Worm (Caenorhabditis elegans) whole organism, L4 larva: ENCODE results near the gene Y49E10.27.

Source experiments
- F37D6.2 ChIP-seq: sonication (generic microtip); optimal IDR thresholded peaks from 2 replicates; lab custom pipeline; 2016; ENCODE audit warnings: mild to moderate bottlenecking, missing genetic modification characterization, missing compliant biosample characterization
- T26A8.4 ChIP-seq: fragments of 200-800 bp; sonication (Bioruptor generic); IDR thresholded peaks from 2 replicates; pipeline ENCODE4 v1.3.6; 2022; ENCODE audit warnings: missing genetic modification characterization, missing compliant biosample characterization
- Y48G9A.11 ChIP-seq: fragments of 200-800 bp; sonication (Bioruptor generic); IDR thresholded peaks from 2 replicates; pipeline ENCODE4 v1.3.6; 2022; ENCODE audit warnings: missing genetic modification reagents, missing genetic modification characterization, missing compliant biosample characterization
- aha-1 ChIP-seq: fragments of 150-350 bp; peaks from one replicate; lab custom pipeline; 2014; ENCODE audit warnings: missing biosample characterization, missing genetic modification characterization
- aly-2 ChIP-seq: sonication (generic microtip); optimal IDR thresholded peaks from 2 replicates; lab custom pipeline; 2018; ENCODE audit warnings: missing biosample characterization, missing genetic modification characterization
- ceh-20 ChIP-seq: fragments of 200-800 bp; sonication (Bioruptor generic); IDR thresholded peaks from 2 replicates; pipeline ENCODE4 v1.3.6; 2022; ENCODE audit warnings: missing genetic modification reagents, missing genetic modification characterization, missing compliant biosample characterization
- ceh-32 ChIP-seq: sonication (generic microtip); optimal IDR thresholded peaks from 2 replicates; lab custom pipeline; 2016; ENCODE audit warnings: mild to moderate bottlenecking, missing genetic modification characterization, missing compliant biosample characterization; ENCODE audit not compliant: poor library complexity
- ceh-44 ChIP-seq: fragments of 200-800 bp; sonication (Bioruptor generic); IDR thresholded peaks from 2 replicates; pipeline ENCODE4 v1.3.6; 2022; ENCODE audit warnings: missing genetic modification reagents, missing genetic modification characterization, missing compliant biosample characterization
- ceh-82 ChIP-seq: sonication (generic microtip); optimal IDR thresholded peaks from 2 replicates; lab custom pipeline; 2017; ENCODE audit warnings: missing biosample characterization, missing genetic modification characterization
- ces-1 ChIP-seq: fragments of 150-350 bp; sonication (generic microtip); optimal IDR thresholded peaks from 4 replicates; lab custom pipeline; 2014; ENCODE audit warnings: missing biosample characterization, missing genetic modification reagents, missing genetic modification characterization
- daf-16 ChIP-seq, 3 experiments: sonication (generic microtip); optimal IDR thresholded peaks; 2 replicates each; lab custom pipeline; 2016 to 2017; ENCODE audit warnings: missing genetic modification characterization in 3 of 3, missing genetic modification reagents in 3 of 3, mild to moderate bottlenecking in 2 of 3, missing compliant biosample characterization in 2 of 3, missing biosample characterization in 1 of 3, moderate library complexity in 1 of 3
- daf-19 ChIP-seq: fragments of 200-800 bp; sonication (Bioruptor generic); conservative IDR thresholded peaks from 2 replicates; pipeline ENCODE4 v1.3.6; 2022; ENCODE audit warnings: missing genetic modification characterization, missing compliant biosample characterization
- daf-8 ChIP-seq: fragments of 200-800 bp; sonication (Bioruptor generic); IDR thresholded peaks from 2 replicates; pipeline ENCODE4 v1.3.6; 2022; ENCODE audit warnings: missing genetic modification characterization, missing compliant biosample characterization
- dmd-6 ChIP-seq: fragments of 200-800 bp; sonication (Bioruptor generic); IDR thresholded peaks from 2 replicates; pipeline ENCODE4 v1.3.6; 2022; ENCODE audit warnings: missing genetic modification reagents, missing genetic modification characterization, missing compliant biosample characterization
- duxl-1 ChIP-seq: sonication (generic microtip); optimal IDR thresholded peaks from 2 replicates; lab custom pipeline; 2016; ENCODE audit warnings: mild to moderate bottlenecking, missing genetic modification characterization, moderate library complexity, missing compliant biosample characterization; ENCODE audit not compliant: poor library complexity
- dve-1 ChIP-seq: sonication (generic microtip); optimal IDR thresholded peaks from 2 replicates; lab custom pipeline; 2017; ENCODE audit warnings: antibody characterized with exemption, mild to moderate bottlenecking, missing genetic modification characterization, missing compliant biosample characterization; ENCODE audit not compliant: insufficient read depth
- egl-27 ChIP-seq: sonication (generic microtip); optimal IDR thresholded peaks from 3 replicates; lab custom pipeline; 2017; ENCODE audit warnings: missing biosample characterization, missing genetic modification reagents, missing genetic modification characterization
- egl-43 ChIP-seq: fragments of 200-800 bp; sonication (Bioruptor generic); IDR thresholded peaks from 2 replicates; pipeline ENCODE4 v1.3.6; 2022; ENCODE audit warnings: missing genetic modification reagents, missing genetic modification characterization, missing compliant biosample characterization
- fkh-10 ChIP-seq: fragments of 150-350 bp; optimal IDR thresholded peaks from 2 replicates; lab custom pipeline; 2014; ENCODE audit warnings: missing biosample characterization, missing genetic modification reagents, missing genetic modification characterization
- fos-1 ChIP-seq: fragments of 150-350 bp; optimal IDR thresholded peaks from 2 replicates; lab custom pipeline; 2014; ENCODE audit warnings: missing biosample characterization, missing genetic modification characterization
- hif-1 ChIP-seq, 2 experiments: sonication (generic microtip); optimal IDR thresholded peaks; 2 replicates each; lab custom pipeline; 2016 to 2017; ENCODE audit warnings: missing compliant biosample characterization in 2 of 2, missing genetic modification characterization in 2 of 2, missing genetic modification reagents in 2 of 2, missing genotype in 2 of 2, mild to moderate bottlenecking in 1 of 2
- hlh-11 ChIP-seq: fragments of 200-800 bp; sonication (Bioruptor generic); optimal IDR thresholded peaks from 2 replicates; lab custom pipeline; 2018; ENCODE audit warnings: mild to moderate bottlenecking, missing genetic modification characterization, missing compliant biosample characterization
- jun-1 ChIP-seq: fragments of 150-350 bp; optimal IDR thresholded peaks from 2 replicates; lab custom pipeline; 2014; ENCODE audit warnings: missing biosample characterization, missing genetic modification reagents, missing genetic modification characterization
- lin-1 ChIP-seq: fragments of 200-800 bp; sonication (Bioruptor generic); IDR thresholded peaks from 2 replicates; pipeline ENCODE4 v1.3.6; 2022; ENCODE audit warnings: missing genetic modification reagents, missing genetic modification characterization, missing compliant biosample characterization
- lin-15B ChIP-seq: fragments of 150-350 bp; sonication (generic microtip); optimal IDR thresholded peaks from 3 replicates; lab custom pipeline; 2014; ENCODE audit warnings: missing biosample characterization, missing genetic modification characterization
- lin-29 ChIP-seq: fragments of 200-800 bp; sonication (Bioruptor generic); IDR thresholded peaks from 2 replicates; pipeline ENCODE4 v1.3.6; 2022; ENCODE audit warnings: missing genetic modification reagents, missing genetic modification characterization, missing compliant biosample characterization
- lin-38 ChIP-seq: fragments of 200-800 bp; sonication (Bioruptor generic); IDR thresholded peaks from 2 replicates; pipeline ENCODE4 v1.3.6; 2022; ENCODE audit warnings: missing genetic modification reagents, missing genetic modification characterization, missing compliant biosample characterization
- madf-5 ChIP-seq, 2 experiments: fragments of 200-800 bp; sonication (Bioruptor generic); IDR thresholded peaks; 2 replicates each; pipeline ENCODE4 v1.3.6; 2022; ENCODE audit warnings: missing compliant biosample characterization in 2 of 2, missing genetic modification characterization in 2 of 2
- mep-1 ChIP-seq: fragments of 150-350 bp; sonication (generic microtip); optimal IDR thresholded peaks from 3 replicates; lab custom pipeline; 2014; ENCODE audit warnings: missing biosample characterization, missing genetic modification characterization
- mxl-2 ChIP-seq: fragments of 200-800 bp; sonication (Bioruptor generic); conservative IDR thresholded peaks from 2 replicates; pipeline ENCODE4 v1.3.6; 2022; ENCODE audit warnings: missing genetic modification reagents, missing genetic modification characterization, missing compliant biosample characterization
- nhr-10 ChIP-seq: fragments of 150-350 bp; optimal IDR thresholded peaks from 2 replicates; lab custom pipeline; 2014; ENCODE audit warnings: missing biosample characterization, missing genetic modification characterization
- nhr-111 ChIP-seq: fragments of 200-800 bp; sonication (Bioruptor generic); optimal IDR thresholded peaks from 2 replicates; lab custom pipeline; 2018; ENCODE audit warnings: mild to moderate bottlenecking, missing genetic modification characterization, missing compliant biosample characterization
- nhr-28 ChIP-seq: fragments of 150-350 bp; optimal IDR thresholded peaks from 2 replicates; lab custom pipeline; 2014; ENCODE audit warnings: missing biosample characterization, missing genetic modification characterization
- php-3 ChIP-seq: fragments of 200-800 bp; sonication (Bioruptor generic); IDR thresholded peaks from 2 replicates; pipeline ENCODE4 v1.3.6; 2022; ENCODE audit warnings: missing genetic modification reagents, missing genetic modification characterization, missing compliant biosample characterization
- pqm-1 ChIP-seq: sonication (generic microtip); optimal IDR thresholded peaks from 2 replicates; lab custom pipeline; 2017; ENCODE audit warnings: missing biosample characterization, missing genetic modification characterization
- rbr-2 ChIP-seq: sonication (generic microtip); optimal IDR thresholded peaks from 2 replicates; lab custom pipeline; 2016; ENCODE audit warnings: missing genotype, missing genetic modification characterization, missing compliant biosample characterization
- saeg-2 ChIP-seq: fragments of 200-800 bp; sonication (Bioruptor generic); IDR thresholded peaks from 2 replicates; pipeline ENCODE4 v1.3.6; 2022; ENCODE audit warnings: missing genetic modification reagents, missing genetic modification characterization, missing compliant biosample characterization
- set-16 ChIP-seq: fragments of 200-800 bp; sonication (Bioruptor generic); IDR thresholded peaks from 2 replicates; pipeline ENCODE4 v1.3.6; 2022; ENCODE audit warnings: missing genetic modification reagents, missing genetic modification characterization, missing compliant biosample characterization
- spr-1 ChIP-seq: sonication (generic microtip); optimal IDR thresholded peaks from 2 replicates; lab custom pipeline; 2016; ENCODE audit warnings: mild to moderate bottlenecking, missing genetic modification characterization, missing compliant biosample characterization
- unc-62 ChIP-seq, 3 experiments: fragments of 150-350 bp in 1 of 3; sonication (generic microtip); optimal IDR thresholded peaks in 2 of 3; peaks in 1 of 3; 1 replicate in 1 of 3; 2 replicates in 2 of 3; lab custom pipeline; 2014 to 2017; ENCODE audit warnings: missing biosample characterization in 3 of 3, missing genetic modification characterization in 3 of 3, missing genetic modification reagents in 3 of 3, missing genotype in 1 of 3
- zag-1 ChIP-seq: fragments of 150-350 bp; optimal IDR thresholded peaks from 2 replicates; lab custom pipeline; 2014; ENCODE audit warnings: missing biosample characterization, missing genetic modification characterization
- zfp-3 ChIP-seq: fragments of 200-800 bp; sonication (Bioruptor generic); conservative IDR thresholded peaks from 2 replicates; pipeline ENCODE4 v1.3.6; 2022; ENCODE audit warnings: missing genetic modification reagents, missing genetic modification characterization, missing compliant biosample characterization
- zip-11 ChIP-seq: fragments of 200-800 bp; sonication (Bioruptor generic); IDR thresholded peaks from 2 replicates; pipeline ENCODE4 v1.3.6; 2022; ENCODE audit warnings: missing genetic modification characterization, missing compliant biosample characterization
- zip-2 ChIP-seq: fragments of 150-350 bp; optimal IDR thresholded peaks from 2 replicates; lab custom pipeline; 2014; ENCODE audit warnings: missing biosample characterization, missing genetic modification characterization

The Y49E10.27 gene

ce11 chrIII:12437020-12437419 lies 2.8 kb downstream of the Y49E10.27 start:
- peak; percentile 95 for TF ChIP-seq aha-1 (tag; lab: Kevin White, UChicago)
- TF ChIP-seq spr-1 = no peak
- TF ChIP-seq zip-11 (GFP tag; lab: Robert Waterston, UW) = no peak
- no peak for TF ChIP-seq mxl-2

- TF ChIP-seq nhr-111 (GFP tag; lab: Kevin White, UChicago) (no peak), set-16 (GFP tag; lab: Robert Waterston, UW) (peak; percentile 81)
- TF ChIP-seq, all 104 proteins: peak for 1
These were observed 4.9 kb downstream of the Y49E10.27 start for ce11 chrIII:12439056-12439455.

- TF ChIP-seq zfp-3 = no peak
- no peak for TF ChIP-seq egl-27
- TF ChIP-seq pqm-1 (tag; lab: Kevin White, UChicago) = no peak
- no peak for TF ChIP-seq lin-38 (GFP tag; lab: Robert Waterston, UW)
- TF ChIP-seq lin-15B (tag; lab: Kevin White, UChicago) = no peak
- TF ChIP-seq nhr-111 (GFP tag; lab: Kevin White, UChicago) = no peak
- TF ChIP-seq ceh-44 (GFP tag; lab: Robert Waterston, UW) = no peak
- no peak for TF ChIP-seq ceh-32 (tag; lab: Kevin White, UChicago)
- no peak for TF ChIP-seq dve-1 (tag; lab: Kevin White, UChicago)
- TF ChIP-seq T26A8.4 = no peak
- no peak for TF ChIP-seq hlh-11 (tag; lab: Kevin White, UChicago)
- TF ChIP-seq zip-2 (tag; lab: Kevin White, UChicago) = no peak
- no peak for TF ChIP-seq fkh-10
- TF ChIP-seq set-16 (GFP tag; lab: Robert Waterston, UW) = no peak
- no peak for TF ChIP-seq aly-2 (tag; lab: Kevin White, UChicago)
- TF ChIP-seq duxl-1 (tag; lab: Kevin White, UChicago) = no peak
- no peak for TF ChIP-seq lin-29 (GFP tag; lab: Robert Waterston, UW)
- TF ChIP-seq unc-62 (GFP tag; optimal IDR thresholded peaks at IDR 0.05 in 1 of 2; lab: Kevin White, UChicago) = no peak
- no peak for TF ChIP-seq unc-62 (tag; optimal IDR thresholded peaks at IDR 0.05; lab: Kevin White, UChicago)
- TF ChIP-seq fos-1 = no peak
- no peak for TF ChIP-seq daf-19
These were observed 9.7 kb downstream of the Y49E10.27 start for ce11 chrIII:12443880-12444279.

- no peak for TF ChIP-seq fos-1
- TF ChIP-seq ces-1 (GFP tag; lab: Kevin White, UChicago) = no peak
- no peak for TF ChIP-seq madf-5 (GFP tag; IDR thresholded peaks at IDR 0.05; lab: Robert Waterston, UW)
- peak; percentile 64 for TF ChIP-seq php-3 (GFP tag; lab: Robert Waterston, UW)
- TF ChIP-seq dmd-6 (GFP tag; lab: Robert Waterston, UW) = peak; percentile 73
- TF ChIP-seq ceh-82 (tag; lab: Kevin White, UChicago) = no peak
- no peak for TF ChIP-seq lin-15B (tag; lab: Kevin White, UChicago)
- peak; percentile 48 for TF ChIP-seq hlh-11 (tag; lab: Kevin White, UChicago)
- TF ChIP-seq lin-1 (GFP tag; lab: Robert Waterston, UW) = no peak
- peak; percentile 28 for TF ChIP-seq nhr-28 (tag; lab: Kevin White, UChicago)
- no peak for TF ChIP-seq F37D6.2 (tag; lab: Kevin White, UChicago)
- no peak for TF ChIP-seq Y48G9A.11 (GFP tag; lab: Robert Waterston, UW)
- TF ChIP-seq daf-8 (GFP tag; lab: Robert Waterston, UW) = no peak
- TF ChIP-seq dve-1 (tag; lab: Kevin White, UChicago) = peak; percentile 27
- TF ChIP-seq zip-2 (tag; lab: Kevin White, UChicago) = no peak
- TF ChIP-seq unc-62 (GFP tag; optimal IDR thresholded peaks at IDR 0.05 in 1 of 2; lab: Kevin White, UChicago) = peak in 1 of 2 experiments; percentile 32
- TF ChIP-seq unc-62 (tag; optimal IDR thresholded peaks at IDR 0.05; lab: Kevin White, UChicago) = no peak
- TF ChIP-seq nhr-10 (tag; lab: Kevin White, UChicago) = no peak
- TF ChIP-seq rbr-2 (tag; lab: Kevin White, UChicago) = no peak
- no peak for TF ChIP-seq aly-2 (tag; lab: Kevin White, UChicago)
- TF ChIP-seq duxl-1 (tag; lab: Kevin White, UChicago) = no peak
- TF ChIP-seq set-16 (GFP tag; lab: Robert Waterston, UW) = no peak
- TF ChIP-seq T26A8.4 = no peak
- TF ChIP-seq zag-1 (tag; lab: Kevin White, UChicago) = no peak
- TF ChIP-seq daf-16 (GFP tag; optimal IDR thresholded peaks at IDR 0.05; lab: Kevin White, UChicago) = no peak
- TF ChIP-seq daf-16 (tag; optimal IDR thresholded peaks at IDR 0.05; lab: Kevin White, UChicago) = peak; percentile 38
- TF ChIP-seq saeg-2 (GFP tag; lab: Robert Waterston, UW) = no peak
- TF ChIP-seq egl-43 (GFP tag; lab: Robert Waterston, UW) = no peak
- TF ChIP-seq ceh-20 (GFP tag; lab: Robert Waterston, UW) = no peak
- TF ChIP-seq hif-1 (tag; optimal IDR thresholded peaks at IDR 0.05; lab: Kevin White, UChicago) = no peak
- TF ChIP-seq jun-1 = no peak
- TF ChIP-seq ceh-44 (GFP tag; lab: Robert Waterston, UW) = no peak
- TF ChIP-seq mep-1 (tag; lab: Kevin White, UChicago) = no peak
These were observed 11.0 kb downstream of the Y49E10.27 start for ce11 chrIII:12445223-12445622.
